Worm (Caenorhabditis elegans) whole organism, early embryonic: ENCODE results near the gene C06G3.3.

Source experiments
- B0310.2 ChIP-seq: sonication (generic microtip); optimal IDR thresholded peaks from 2 replicates; lab custom pipeline; 2016; ENCODE audit warnings: mild to moderate bottlenecking, missing genetic modification characterization, missing compliant biosample characterization
- F13C5.2 ChIP-seq: sonication (generic microtip); optimal IDR thresholded peaks from 2 replicates; lab custom pipeline; 2017; ENCODE audit warnings: mild to moderate bottlenecking, missing genetic modification characterization, inconsistent platforms, missing compliant biosample characterization
- aly-1 ChIP-seq: sonication (generic microtip); optimal IDR thresholded peaks from 2 replicates; lab custom pipeline; 2016; ENCODE audit warnings: missing genetic modification characterization, missing compliant biosample characterization
- ama-1 ChIP-seq: fragments of 150-350 bp; optimal IDR thresholded peaks from 2 replicates; lab custom pipeline; 2014
- ceh-13 ChIP-seq: fragments of 200-800 bp; sonication (Bioruptor generic); optimal IDR thresholded peaks from 2 replicates; lab custom pipeline; 2018; ENCODE audit warnings: mild to moderate bottlenecking, missing genetic modification characterization, missing compliant biosample characterization
- ceh-36 ChIP-seq: sonication (generic microtip); optimal IDR thresholded peaks from 2 replicates; lab custom pipeline; 2016; ENCODE audit warnings: missing genetic modification characterization, inconsistent platforms, missing compliant biosample characterization
- ets-7 ChIP-seq: sonication (generic microtip); optimal IDR thresholded peaks from 2 replicates; lab custom pipeline; 2016; ENCODE audit warnings: missing genotype, missing genetic modification characterization, missing compliant biosample characterization
- flt-1 ChIP-seq: fragments of 200-800 bp; sonication (Bioruptor generic); IDR thresholded peaks from 2 replicates; pipeline ENCODE4 v1.3.6; 2022; ENCODE audit warnings: missing genetic modification characterization, missing compliant biosample characterization
- hmbx-1 ChIP-seq: sonication (generic microtip); optimal IDR thresholded peaks from 2 replicates; lab custom pipeline; 2016; ENCODE audit warnings: mild to moderate bottlenecking, missing genetic modification characterization, missing compliant biosample characterization
- hmg-4 ChIP-seq: fragments of 200-800 bp; sonication (Bioruptor generic); optimal IDR thresholded peaks from 2 replicates; lab custom pipeline; 2018; ENCODE audit warnings: mild to moderate bottlenecking, missing genetic modification characterization, missing compliant biosample characterization
- hnd-1 ChIP-seq: sonication (generic microtip); optimal IDR thresholded peaks from 2 replicates; lab custom pipeline; 2016; ENCODE audit warnings: missing genetic modification characterization, missing compliant biosample characterization
- pes-1 ChIP-seq: fragments of 200-800 bp; sonication (Bioruptor generic); IDR thresholded peaks from 2 replicates; pipeline ENCODE4 v1.3.6; 2022; ENCODE audit warnings: missing genetic modification reagents, missing genetic modification characterization, missing compliant biosample characterization
- scrt-1 ChIP-seq: fragments of 200-800 bp; sonication (Bioruptor generic); IDR thresholded peaks from 2 replicates; pipeline ENCODE4 v1.3.6; 2022; ENCODE audit warnings: missing genetic modification characterization, missing compliant biosample characterization
- sea-1 ChIP-seq: fragments of 200-800 bp; sonication (Bioruptor generic); conservative IDR thresholded peaks from 2 replicates; pipeline ENCODE4 v1.3.6; 2022; ENCODE audit warnings: missing genetic modification characterization, missing compliant biosample characterization
- tbx-11 ChIP-seq: fragments of 200-800 bp; sonication (Bioruptor generic); IDR thresholded peaks from 2 replicates; pipeline ENCODE4 v1.3.6; 2022; ENCODE audit warnings: missing genetic modification characterization, missing compliant biosample characterization
- tbx-37 ChIP-seq: fragments of 200-800 bp; sonication (Bioruptor generic); conservative IDR thresholded peaks from 2 replicates; pipeline ENCODE4 v1.3.6; 2022; ENCODE audit warnings: missing genetic modification reagents, missing genetic modification characterization, missing compliant biosample characterization
- tra-4 ChIP-seq: sonication (generic microtip); optimal IDR thresholded peaks from 2 replicates; lab custom pipeline; 2017; ENCODE audit warnings: missing genetic modification characterization, missing compliant biosample characterization

The C06G3.3 gene

DNA sequence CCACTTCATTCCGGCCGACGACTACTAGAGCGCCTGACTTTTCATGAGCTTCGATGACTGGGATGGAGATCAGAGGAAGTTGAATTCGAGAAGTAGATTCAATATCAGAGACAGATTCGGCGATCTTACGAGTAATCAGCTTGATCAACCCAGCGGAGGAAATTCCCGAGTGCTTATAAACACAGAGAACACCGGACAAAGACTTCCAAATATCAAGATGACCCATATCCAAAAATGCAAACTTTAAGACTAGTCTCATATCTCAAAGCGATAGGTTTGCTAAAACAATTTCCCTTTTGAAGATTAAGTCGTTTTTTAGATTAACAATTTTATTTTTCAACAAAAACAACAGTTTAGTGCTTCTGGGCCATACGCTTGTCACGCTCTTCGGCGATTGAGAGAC is 47.5 kb downstream of the C06G3.3 start, which contains the start of gene Y43B11AR.3:
TSS of gene Y43B11AR.3 (minus strand) at position 335 of the 403 bp plus-strand sequence.
- TF ChIP-seq sea-1 (GFP tag; lab: Robert Waterston, UW) (no peak), tbx-37 (GFP tag; lab: Robert Waterston, UW) (no peak), hmg-4 (GFP tag; lab: Kevin White, UChicago) (no peak), flt-1 (GFP tag; lab: Robert Waterston, UW) (no peak), ets-7 (tag; lab: Kevin White, UChicago) (no peak), tbx-11 (no peak), F13C5.2 (no peak), pes-1 (GFP tag; lab: Robert Waterston, UW) (no peak), ceh-13 (GFP tag; lab: Kevin White, UChicago) (no peak)

DNA sequence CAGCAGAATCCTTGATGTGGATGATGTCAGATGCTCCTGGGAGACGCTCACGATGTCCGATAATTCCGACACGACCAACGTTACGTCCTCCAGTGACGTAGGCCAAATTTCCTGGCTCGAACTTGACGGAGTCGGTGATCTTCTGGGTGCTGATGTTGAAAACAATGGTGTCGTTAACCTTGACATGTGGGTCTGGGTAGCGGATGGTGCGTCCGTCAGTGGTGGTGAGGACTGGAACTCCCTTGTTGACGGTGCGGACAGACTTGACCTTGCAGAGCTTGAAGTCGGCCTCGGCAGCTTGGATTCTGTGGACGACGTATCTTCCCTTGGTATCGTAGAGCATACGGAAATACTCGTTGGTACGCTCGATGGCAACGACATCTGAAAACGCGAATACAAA is 48.1 kb downstream of the C06G3.3 start:
- TF ChIP-seq hmbx-1 (tag; lab: Kevin White, UChicago) (no peak), ets-7 (tag; lab: Kevin White, UChicago) (no peak), ceh-13 (GFP tag; lab: Kevin White, UChicago) (no peak), ama-1 (no peak), flt-1 (GFP tag; lab: Robert Waterston, UW) (no peak), scrt-1 (no peak), aly-1 (tag; lab: Kevin White, UChicago) (no peak), B0310.2 (tag; lab: Kevin White, UChicago) (no peak), tbx-11 (no peak), pes-1 (GFP tag; lab: Robert Waterston, UW) (no peak), hmg-4 (GFP tag; lab: Kevin White, UChicago) (no peak), tra-4 (tag; lab: Kevin White, UChicago) (no peak), hnd-1 (tag; lab: Kevin White, UChicago) (no peak), tbx-37 (GFP tag; lab: Robert Waterston, UW) (no peak), F13C5.2 (no peak), ceh-36 (tag; lab: Kevin White, UChicago) (no peak)

DNA sequence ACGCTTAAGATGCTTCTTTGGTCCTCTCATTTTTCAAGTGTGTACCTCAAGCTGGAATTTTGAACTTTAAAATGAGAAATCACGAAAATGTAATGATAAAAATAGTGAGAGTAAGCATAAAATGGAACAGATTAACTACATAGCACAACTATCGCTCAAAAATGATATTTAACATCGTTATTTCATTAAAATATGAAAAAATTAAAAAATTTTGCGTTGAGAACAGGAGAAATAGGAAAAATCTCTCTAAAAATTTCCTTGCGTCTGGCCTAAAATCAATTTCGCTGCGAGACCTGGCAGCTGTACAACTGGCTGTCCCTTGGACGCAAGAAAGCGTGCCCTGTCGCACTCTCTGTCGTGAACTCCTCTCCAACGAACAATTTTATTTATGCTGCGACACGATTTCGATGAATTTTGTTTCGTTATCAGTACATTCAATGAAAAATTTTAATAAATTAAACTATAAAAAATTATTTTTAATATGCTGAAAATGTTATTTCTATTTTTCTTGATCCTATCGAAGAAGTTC is 48.8 kb downstream of the C06G3.3 start, which contains the start of gene rps-4:
TSS of gene rps-4 (minus strand) at position 51 of the 529 bp plus-strand sequence.
- peak; percentile 36; the same call in 1 of the 2 replicates for TF ChIP-seq tbx-37 (GFP tag; lab: Robert Waterston, UW)
- peak; percentile 14 for TF ChIP-seq hmbx-1 (tag; lab: Kevin White, UChicago)
- TF ChIP-seq tra-4 (tag; lab: Kevin White, UChicago), result no peak
- TF ChIP-seq sea-1 (GFP tag; lab: Robert Waterston, UW), result no peak
- no peak for TF ChIP-seq flt-1 (GFP tag; lab: Robert Waterston, UW)
- peak; percentile 38 for TF ChIP-seq hmg-4 (GFP tag; lab: Kevin White, UChicago)
- peak; percentile 86 for TF ChIP-seq F13C5.2
- TF ChIP-seq ama-1, result no peak
- TF ChIP-seq hnd-1 (tag; lab: Kevin White, UChicago), result no peak
- no peak for TF ChIP-seq B0310.2 (tag; lab: Kevin White, UChicago)
- no peak for TF ChIP-seq pes-1 (GFP tag; lab: Robert Waterston, UW)
